ENCODE assay signal across 1 fruit fly cellular context in the genomic region with DNA sequence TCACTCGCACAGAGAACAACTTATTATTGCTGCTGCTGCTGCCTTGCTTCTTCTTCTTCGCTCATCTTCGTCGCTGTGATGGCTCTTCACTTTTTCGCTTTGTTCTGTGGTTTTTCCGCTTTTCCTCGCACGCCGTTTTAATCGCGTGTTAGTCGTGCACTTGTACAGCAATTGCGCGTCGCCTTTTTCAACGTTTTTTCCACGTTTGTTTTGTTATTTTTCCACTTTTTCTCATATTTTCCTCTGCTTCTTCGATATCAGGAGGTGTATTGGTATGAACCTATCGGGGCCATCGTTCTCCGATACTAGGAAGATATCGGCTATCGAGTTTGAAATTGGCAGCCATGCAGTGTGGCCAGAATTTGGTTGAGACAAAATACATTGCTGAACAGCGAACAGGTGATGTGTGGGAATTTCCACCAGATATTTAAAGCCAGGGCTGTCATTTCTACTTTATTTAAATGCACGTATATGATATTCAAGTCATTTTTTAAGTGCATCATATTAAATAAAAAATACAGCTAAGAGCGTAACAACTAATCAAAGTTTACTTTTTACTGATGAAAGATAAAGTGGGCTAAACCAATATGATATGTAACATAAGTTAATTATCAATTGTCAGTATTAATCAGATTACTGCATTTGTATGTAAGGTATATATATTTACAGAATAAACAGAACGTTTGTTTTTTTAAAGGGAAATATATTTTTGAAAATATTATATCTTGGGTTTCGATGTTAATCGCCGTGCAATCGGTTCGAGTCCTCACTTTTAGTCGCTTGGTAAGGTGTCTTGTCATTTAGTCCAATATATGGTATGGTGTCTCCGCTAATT.
TF ChIP-seq lines count a peak whose summit lies in the region.

A gene (minus strand): TSS at position 290 of the 835 bp plus-strand sequence.

TF ChIP-seq in whole organism, embryonic, 481 proteins besides CTCF, POLR2A, EP300 and RAD21 (continued from another document and continues in another):
- TF ChIP-seq tap (tag; optimal IDR thresholded peaks at IDR 0.05; lab: Kevin White, UChicago): no peak
- peak; percentile 60 for TF ChIP-seq CG3995 (GFP tag; optimal IDR thresholded peaks at IDR 0.05; lab: Kevin White, UChicago)
- peak; percentile 61 for TF ChIP-seq CG3281 (GFP tag; optimal IDR thresholded peaks at IDR 0.05; lab: Kevin White, UChicago)
- TF ChIP-seq CG32772 (GFP tag; IDR thresholded peaks at IDR 0.05; lab: Robert Waterston, UW): no peak
- TF ChIP-seq onecut (GFP tag; IDR thresholded peaks at IDR 0.05; lab: Robert Waterston, UW): 0 out of 2 replicates have a peak, but pooled peaks have one; percentile 5
- TF ChIP-seq CG2129 (GFP tag; IDR thresholded peaks at IDR 0.05; lab: Robert Waterston, UW; ENCODE audit: partially characterized antibody): peak; percentile 41
- TF ChIP-seq gem (tag; optimal IDR thresholded peaks at IDR 0.05; lab: Kevin White, UChicago): peak; percentile 50
- no peak for TF ChIP-seq Antp (GFP tag; optimal IDR thresholded peaks at IDR 0.05; lab: Kevin White, UChicago)
- TF ChIP-seq CG17361 (GFP tag; IDR thresholded peaks at IDR 0.05; lab: Robert Waterston, UW): peak; percentile 44; the same call in 1 of the 3 replicates
- TF ChIP-seq vvl (GFP tag; IDR thresholded peaks at IDR 0.05; lab: Robert Waterston, UW): 0 out of 2 replicates have a peak, but pooled peaks have one; percentile 18
- TF ChIP-seq Nf-YC (tag; optimal IDR thresholded peaks at IDR 0.05; lab: Kevin White, UChicago): peak; percentile 0
- peak; percentile 90 for TF ChIP-seq MESR4 (GFP tag; optimal IDR thresholded peaks at IDR 0.05; lab: Kevin White, UChicago)
- TF ChIP-seq CG33213 (GFP tag; optimal IDR thresholded peaks at IDR 0.05; lab: Kevin White, UChicago): peak; percentile 46
- peak; percentile 82 for TF ChIP-seq CG6791 (GFP tag; IDR thresholded peaks at IDR 0.05; lab: Robert Waterston, UW; ENCODE audit: partially characterized antibody)
- peak; percentile 48; the same call in 2 of the 3 replicates for TF ChIP-seq Doc3 (GFP tag; IDR thresholded peaks at IDR 0.05; lab: Robert Waterston, UW; ENCODE audit: partially characterized antibody)
- peak; percentile 54 for TF ChIP-seq nom (GFP tag; optimal IDR thresholded peaks at IDR 0.05; lab: Kevin White, UChicago)
- TF ChIP-seq CG13775 (GFP tag; optimal IDR thresholded peaks at IDR 0.05; lab: Kevin White, UChicago): peak; percentile 23
- TF ChIP-seq Fer1 (GFP tag; optimal IDR thresholded peaks at IDR 0.05; lab: Kevin White, UChicago): peak; percentile 8
- peak; percentile 16 for TF ChIP-seq gcm (GFP tag; optimal IDR thresholded peaks at IDR 0.05; lab: Kevin White, UChicago)
- TF ChIP-seq CG7745 (tag; optimal IDR thresholded peaks at IDR 0.05; lab: Kevin White, UChicago): no peak
- TF ChIP-seq CG12071 (GFP tag; optimal IDR thresholded peaks at IDR 0.05; lab: Kevin White, UChicago): peak; percentile 10
- peak; percentile 0 for TF ChIP-seq CG9727 (GFP tag; optimal IDR thresholded peaks at IDR 0.05; lab: Kevin White, UChicago)
- no peak for TF ChIP-seq ems (GFP tag; optimal IDR thresholded peaks at IDR 0.05; lab: Kevin White, UChicago)
- TF ChIP-seq hbn (GFP tag; IDR thresholded peaks at IDR 0.05; lab: Robert Waterston, UW; ENCODE audit: partially characterized antibody): peak; percentile 58
- TF ChIP-seq NFAT (GFP tag; IDR thresholded peaks at IDR 0.05; lab: Robert Waterston, UW): peak; percentile 77; the same call in 1 of the 2 replicates
- TF ChIP-seq inv (GFP tag; IDR thresholded peaks at IDR 0.05; lab: Robert Waterston, UW; ENCODE audit: partially characterized antibody): peak; percentile 52
- peak; percentile 37 for TF ChIP-seq CHES-1-like (GFP tag; optimal IDR thresholded peaks at IDR 0.05; lab: Kevin White, UChicago)
- TF ChIP-seq HLH4C (GFP tag; IDR thresholded peaks at IDR 0.05; lab: Robert Waterston, UW; ENCODE audit: partially characterized antibody): peak; percentile 86
- peak; percentile 59 for TF ChIP-seq Lhr (GFP tag; optimal IDR thresholded peaks at IDR 0.05; lab: Kevin White, UChicago)
- TF ChIP-seq stc (GFP tag; IDR thresholded peaks at IDR 0.05; lab: Robert Waterston, UW): 0 out of 2 replicates have a peak, but pooled peaks have one; percentile 13
- TF ChIP-seq HLHmδ (GFP tag; optimal IDR thresholded peaks at IDR 0.05; lab: Kevin White, UChicago): peak; percentile 23
- TF ChIP-seq sisA (GFP tag; IDR thresholded peaks at IDR 0.05; lab: Robert Waterston, UW): no peak
- TF ChIP-seq CG10147 (GFP tag; optimal IDR thresholded peaks at IDR 0.05; lab: Kevin White, UChicago): peak; percentile 7
- peak; percentile 29 for TF ChIP-seq phol (tag; optimal IDR thresholded peaks at IDR 0.05; lab: Kevin White, UChicago)
- TF ChIP-seq CG4820 (GFP tag; optimal IDR thresholded peaks at IDR 0.05; lab: Kevin White, UChicago): peak; percentile 38
- TF ChIP-seq CG18619 (GFP tag; optimal IDR thresholded peaks at IDR 0.05; lab: Kevin White, UChicago): peak; percentile 3
- TF ChIP-seq lilli (GFP tag; optimal IDR thresholded peaks at IDR 0.05; lab: Kevin White, UChicago): peak; percentile 32
- TF ChIP-seq Dp (GFP tag; optimal IDR thresholded peaks at IDR 0.05; lab: Kevin White, UChicago): peak; percentile 76
- peak; percentile 44 for TF ChIP-seq CG12391 (tag; optimal IDR thresholded peaks at IDR 0.05; lab: Kevin White, UChicago)
- no peak for TF ChIP-seq prd (optimal IDR thresholded peaks at IDR 0.05; lab: Kevin White, UChicago)
- 0 out of 3 replicates have a peak, but pooled peaks have one; percentile 30 for TF ChIP-seq prd (GFP tag; IDR thresholded peaks at IDR 0.05; lab: Robert Waterston, UW)
- peak; percentile 5 for TF ChIP-seq HmgZ (tag; optimal IDR thresholded peaks at IDR 0.05; lab: Kevin White, UChicago)
- TF ChIP-seq PHDP (tag; optimal IDR thresholded peaks at IDR 0.05; lab: Kevin White, UChicago): peak; percentile 16
- peak; percentile 78 for TF ChIP-seq bbx (GFP tag; IDR thresholded peaks at IDR 0.05; lab: Robert Waterston, UW; ENCODE audit: partially characterized antibody)
- peak; percentile 63 for TF ChIP-seq D (optimal IDR thresholded peaks at IDR 0.05; lab: Kevin White, UChicago)
- TF ChIP-seq D (GFP tag; optimal IDR thresholded peaks at IDR 0.05; lab: Kevin White, UChicago): no peak
- peak; percentile 93 for TF ChIP-seq CG15514 (GFP tag; optimal IDR thresholded peaks at IDR 0.05; lab: Kevin White, UChicago)
- TF ChIP-seq ERR (GFP tag; optimal IDR thresholded peaks at IDR 0.05; lab: Kevin White, UChicago): no peak
- peak; percentile 84 for TF ChIP-seq nerfin-1 (tag; optimal IDR thresholded peaks at IDR 0.05; lab: Kevin White, UChicago)
- TF ChIP-seq Dip3 (GFP tag; optimal IDR thresholded peaks at IDR 0.05; lab: Kevin White, UChicago): no peak
- no peak for TF ChIP-seq CG6765 (GFP tag; optimal IDR thresholded peaks at IDR 0.05; lab: Kevin White, UChicago)
- TF ChIP-seq pan (optimal IDR thresholded peaks at IDR 0.05; lab: Kevin White, UChicago): no peak
- TF ChIP-seq pan (GFP tag; optimal IDR thresholded peaks at IDR 0.05 in 1 of 2, IDR thresholded peaks at IDR 0.05 in 1 of 2): peak in 1 of 2 experiments; percentile 40
- peak; percentile 17 for TF ChIP-seq CG8924 (tag; optimal IDR thresholded peaks at IDR 0.05; lab: Kevin White, UChicago)
- TF ChIP-seq Dref (GFP tag; IDR thresholded peaks at IDR 0.05; lab: Robert Waterston, UW): peak; percentile 91
- TF ChIP-seq so (GFP tag; IDR thresholded peaks at IDR 0.05; lab: Robert Waterston, UW): no peak
- no peak for TF ChIP-seq CG13123 (GFP tag; optimal IDR thresholded peaks at IDR 0.05; lab: Kevin White, UChicago)
- TF ChIP-seq Myb (GFP tag; optimal IDR thresholded peaks at IDR 0.05; lab: Kevin White, UChicago): peak; percentile 80
- TF ChIP-seq ato (GFP tag; IDR thresholded peaks at IDR 0.05; lab: Robert Waterston, UW; ENCODE audit: partially characterized antibody): peak; percentile 87
- TF ChIP-seq Sin3A (optimal IDR thresholded peaks at IDR 0.05; lab: Kevin White, UChicago): peak; percentile 68
- peak; percentile 69 for TF ChIP-seq BEAF-32 (GFP tag; optimal IDR thresholded peaks at IDR 0.05; lab: Kevin White, UChicago)
- TF ChIP-seq Abd-B (GFP tag; optimal IDR thresholded peaks at IDR 0.05; lab: Kevin White, UChicago): no peak
- TF ChIP-seq CG17385 (GFP tag; optimal IDR thresholded peaks at IDR 0.05; lab: Kevin White, UChicago): peak; percentile 99
- no peak for TF ChIP-seq cas (GFP tag; IDR thresholded peaks at IDR 0.05; lab: Robert Waterston, UW)
- no peak for TF ChIP-seq bsh (GFP tag; optimal IDR thresholded peaks at IDR 0.05; lab: Kevin White, UChicago)
- TF ChIP-seq unc-4 (GFP tag; IDR thresholded peaks at IDR 0.05; lab: Robert Waterston, UW; ENCODE audit: partially characterized antibody): peak; percentile 76
- peak; percentile 57 for TF ChIP-seq YL-1 (GFP tag; optimal IDR thresholded peaks at IDR 0.05; lab: Kevin White, UChicago)
- no peak for TF ChIP-seq CG11560 (tag; IDR thresholded peaks at IDR 0.05; lab: Robert Waterston, UW)
- TF ChIP-seq gcm2 (GFP tag; optimal IDR thresholded peaks at IDR 0.05; lab: Kevin White, UChicago): no peak
- no peak for TF ChIP-seq Ada2b (GFP tag; IDR thresholded peaks at IDR 0.05; lab: Robert Waterston, UW)
- peak; percentile 8 for TF ChIP-seq HmgD (GFP tag; optimal IDR thresholded peaks at IDR 0.05; lab: Kevin White, UChicago)
- TF ChIP-seq CG15479 (GFP tag; optimal IDR thresholded peaks at IDR 0.05; lab: Kevin White, UChicago): no peak
- peak; percentile 69 for TF ChIP-seq tna (GFP tag; IDR thresholded peaks at IDR 0.05; lab: Robert Waterston, UW; ENCODE audit: partially characterized antibody)
- 0 out of 3 replicates have a peak, but pooled peaks have one; percentile 10 for TF ChIP-seq ase (GFP tag; IDR thresholded peaks at IDR 0.05; lab: Robert Waterston, UW)
- peak; percentile 64 for TF ChIP-seq sna (GFP tag; IDR thresholded peaks at IDR 0.05; lab: Robert Waterston, UW; ENCODE audit: partially characterized antibody)
- peak; percentile 38 for TF ChIP-seq CoRest (tag; optimal IDR thresholded peaks at IDR 0.05; lab: Kevin White, UChicago)
- no peak for TF ChIP-seq CG12769 (tag; optimal IDR thresholded peaks at IDR 0.05; lab: Kevin White, UChicago)
- TF ChIP-seq knrl (GFP tag; IDR thresholded peaks at IDR 0.05; lab: Robert Waterston, UW; ENCODE audit: partially characterized antibody): peak; percentile 47; the same call in 2 of the 3 replicates
- TF ChIP-seq Ets97D (GFP tag; optimal IDR thresholded peaks at IDR 0.05; lab: Kevin White, UChicago): peak; percentile 65
- TF ChIP-seq Sry-δ (GFP tag; optimal IDR thresholded peaks at IDR 0.05; lab: Kevin White, UChicago): peak; percentile 79
- TF ChIP-seq CG31441 (GFP tag; IDR thresholded peaks at IDR 0.05; lab: Robert Waterston, UW): 0 out of 2 replicates have a peak, but pooled peaks have one; percentile 25
- TF ChIP-seq slbo (GFP tag; IDR thresholded peaks at IDR 0.05; lab: Robert Waterston, UW): peak; percentile 40; the same call in 1 of the 2 replicates
- peak; percentile 63; the same call in 2 of the 3 replicates for TF ChIP-seq row (GFP tag; IDR thresholded peaks at IDR 0.05; lab: Robert Waterston, UW)
- no peak for TF ChIP-seq seq (GFP tag; IDR thresholded peaks at IDR 0.05; lab: Robert Waterston, UW)
- peak; percentile 23; the same call in 1 of the 2 replicates for TF ChIP-seq CG14441 (GFP tag; IDR thresholded peaks at IDR 0.05; lab: Robert Waterston, UW)
- peak; percentile 53; the same call in 1 of the 3 replicates for TF ChIP-seq CG34422 (GFP tag; IDR thresholded peaks at IDR 0.05; lab: Robert Waterston, UW)
- TF ChIP-seq btn (GFP tag; optimal IDR thresholded peaks at IDR 0.05; lab: Kevin White, UChicago): no peak
- peak; percentile 70 for TF ChIP-seq Med (GFP tag; lab: Kevin White, UChicago)
- TF ChIP-seq stwl (tag; optimal IDR thresholded peaks at IDR 0.05; lab: Kevin White, UChicago): peak; percentile 82
- peak in 1 of 2 experiments; percentile 71 for TF ChIP-seq crp (GFP tag; optimal IDR thresholded peaks at IDR 0.05; lab: Kevin White, UChicago)
- no peak for TF ChIP-seq CG4328 (GFP tag; optimal IDR thresholded peaks at IDR 0.05; lab: Kevin White, UChicago)
- TF ChIP-seq amos (GFP tag; IDR thresholded peaks at IDR 0.05; lab: Robert Waterston, UW; ENCODE audit: partially characterized antibody): peak; percentile 81; the same call in 1 of the 2 replicates
- 0 out of 2 replicates have a peak, but pooled peaks have one; percentile 43 for TF ChIP-seq rib (GFP tag; IDR thresholded peaks at IDR 0.05; lab: Robert Waterston, UW)
- TF ChIP-seq CG9817 (tag; optimal IDR thresholded peaks at IDR 0.05; lab: Kevin White, UChicago): peak; percentile 13
- TF ChIP-seq CG13296 (GFP tag; optimal IDR thresholded peaks at IDR 0.05; lab: Kevin White, UChicago): no peak
- TF ChIP-seq Stat92E (GFP tag; optimal IDR thresholded peaks at IDR 0.05; lab: Kevin White, UChicago): peak in 1 of 3 experiments; percentile 6
- no peak for TF ChIP-seq MTF-1 (GFP tag; optimal IDR thresholded peaks at IDR 0.05; lab: Kevin White, UChicago; ENCODE audit: borderline replicate concordance)
- peak; percentile 39; the same call in 1 of the 2 replicates for TF ChIP-seq CG11247 (GFP tag; IDR thresholded peaks at IDR 0.05; lab: Robert Waterston, UW)
- peak; percentile 49 for TF ChIP-seq lab (GFP tag; optimal IDR thresholded peaks at IDR 0.05; lab: Kevin White, UChicago)
- TF ChIP-seq slp2 (GFP tag; optimal IDR thresholded peaks at IDR 0.05; lab: Kevin White, UChicago): no peak
- peak; percentile 9 for TF ChIP-seq grau (tag; optimal IDR thresholded peaks at IDR 0.05; lab: Kevin White, UChicago)
- TF ChIP-seq cg (GFP tag; optimal IDR thresholded peaks at IDR 0.05; lab: Kevin White, UChicago): peak; percentile 53
- peak; percentile 85 for TF ChIP-seq pzg (GFP tag; optimal IDR thresholded peaks at IDR 0.05; lab: Kevin White, UChicago)
- no peak for TF ChIP-seq CG31365 (tag; optimal IDR thresholded peaks at IDR 0.05; lab: Kevin White, UChicago)
- peak; percentile 87 for TF ChIP-seq CG9797 (GFP tag; optimal IDR thresholded peaks at IDR 0.05; lab: Kevin White, UChicago)
- peak; percentile 78 for TF ChIP-seq Dll (GFP tag; IDR thresholded peaks at IDR 0.05; lab: Robert Waterston, UW; ENCODE audit: partially characterized antibody)
- peak; percentile 90 for TF ChIP-seq gfzf (GFP tag; optimal IDR thresholded peaks at IDR 0.05; lab: Kevin White, UChicago)
- TF ChIP-seq gsb (GFP tag; IDR thresholded peaks at IDR 0.05; lab: Robert Waterston, UW): no peak
- TF ChIP-seq CG12659 (GFP tag; optimal IDR thresholded peaks at IDR 0.05; lab: Kevin White, UChicago): peak; percentile 25
- TF ChIP-seq nmo (GFP tag; optimal IDR thresholded peaks at IDR 0.05; lab: Kevin White, UChicago): peak; percentile 51
- no peak for TF ChIP-seq CG8089 (GFP tag; optimal IDR thresholded peaks at IDR 0.05; lab: Kevin White, UChicago)
- TF ChIP-seq NC2α (GFP tag; optimal IDR thresholded peaks at IDR 0.05; lab: Kevin White, UChicago): no peak
- TF ChIP-seq twi (tag; optimal IDR thresholded peaks at IDR 0.05; lab: Kevin White, UChicago): no peak
- TF ChIP-seq hb (GFP tag; IDR thresholded peaks at IDR 0.05; lab: Robert Waterston, UW; ENCODE audit: partially characterized antibody): peak; percentile 63; the same call in 2 of the 3 replicates
